Fruit fly (Drosophila melanogaster) whole organism, embryonic: ENCODE results near the gene Cdc50.
A peak's percentile ranks its signal among the peaks of the same experiment; 100 is the strongest.

Experiments used
- CG10431 ChIP-seq: fragments of 200-800 bp; sonication (Bioruptor generic); optimal IDR thresholded peaks from 3 replicates; lab custom pipeline; 2018; ENCODE audit warnings: missing biosample characterization, mild to moderate bottlenecking, missing genetic modification characterization
- CG10543 ChIP-seq: fragments of 200-800 bp; sonication (Bioruptor generic); optimal IDR thresholded peaks from 3 replicates; lab custom pipeline; 2017; ENCODE audit warnings: missing biosample characterization, mild to moderate bottlenecking, missing genetic modification characterization, moderate library complexity
- CG11093 ChIP-seq: fragments of 200-800 bp; sonication (Bioruptor generic); IDR thresholded peaks from 3 replicates; pipeline ENCODE4 v1.3.6; 2022; ENCODE audit warnings: missing biosample characterization, missing genetic modification characterization
- CG12659 ChIP-seq: fragments of 200-800 bp; sonication (Bioruptor generic); optimal IDR thresholded peaks from 3 replicates; lab custom pipeline; 2017; ENCODE audit warnings: mild to moderate bottlenecking, missing biosample characterization, missing genetic modification reagents, missing genetic modification characterization
- CG14710 ChIP-seq: fragments of 200-800 bp; sonication (Bioruptor generic); optimal IDR thresholded peaks from 3 replicates; lab custom pipeline; 2019; ENCODE audit warnings: missing biosample characterization, mild to moderate bottlenecking, missing genetic modification characterization, moderate library complexity
- CG1647 ChIP-seq: fragments of 200-800 bp; sonication (Bioruptor generic); optimal IDR thresholded peaks from 3 replicates; lab custom pipeline; 2016; ENCODE audit warnings: missing biosample characterization, missing genetic modification characterization
- CG16863 ChIP-seq: fragments of 200-800 bp; sonication (Bioruptor generic); optimal IDR thresholded peaks from 3 replicates; lab custom pipeline; 2016; ENCODE audit warnings: missing biosample characterization, missing genetic modification characterization
- CG17186 ChIP-seq: fragments of 200-800 bp; sonication (Bioruptor generic); optimal IDR thresholded peaks from 3 replicates; lab custom pipeline; 2017; ENCODE audit warnings: missing biosample characterization, missing genetic modification reagents, missing genetic modification characterization
- CG17328 ChIP-seq: fragments of 200-800 bp; sonication (Bioruptor generic); IDR thresholded peaks from 2 replicates; pipeline ENCODE4 v1.3.6; 2022; ENCODE audit warnings: missing biosample characterization, missing genetic modification characterization
- CG17361 ChIP-seq: fragments of 200-800 bp; sonication (Bioruptor generic); IDR thresholded peaks from 3 replicates; pipeline ENCODE4 v1.3.6; 2022; ENCODE audit warnings: missing biosample characterization, missing genetic modification characterization
- CG18011 ChIP-seq: fragments of 200-800 bp; sonication (Bioruptor generic); optimal IDR thresholded peaks from 2 replicates; lab custom pipeline; 2017; ENCODE audit warnings: missing biosample characterization, missing genetic modification characterization, mild to moderate bottlenecking, moderate library complexity, missing genotype
- CG3065 ChIP-seq: fragments of 200-800 bp; sonication (Bioruptor generic); optimal IDR thresholded peaks from 2 replicates; lab custom pipeline; 2016; ENCODE audit warnings: missing biosample characterization, missing genetic modification characterization
- CG31224 ChIP-seq: fragments of 200-800 bp; sonication (Bioruptor generic); IDR thresholded peaks from 2 replicates; pipeline ENCODE4 v1.3.6; 2022; ENCODE audit warnings: missing biosample characterization, missing genetic modification characterization
- CG31365 ChIP-seq: fragments of 200-800 bp; sonication (Bioruptor generic); optimal IDR thresholded peaks from 2 replicates; lab custom pipeline; 2018; ENCODE audit warnings: missing biosample characterization, mild to moderate bottlenecking, missing genetic modification characterization
- CG34376 ChIP-seq: fragments of 200-800 bp; sonication (Bioruptor generic); optimal IDR thresholded peaks from 2 replicates; lab custom pipeline; 2018; ENCODE audit warnings: missing biosample characterization, mild to moderate bottlenecking, missing genetic modification characterization
- CG4282 ChIP-seq: fragments of 200-800 bp; sonication (Bioruptor generic); optimal IDR thresholded peaks from 2 replicates; lab custom pipeline; 2016; ENCODE audit warnings: missing biosample characterization, missing genetic modification characterization
- CG6683 ChIP-seq: fragments of 200-800 bp; sonication (Bioruptor generic); optimal IDR thresholded peaks from 2 replicates; lab custom pipeline; 2017; ENCODE audit warnings: missing biosample characterization, mild to moderate bottlenecking, missing genetic modification characterization, missing genetic modification reagents
- CG7556 ChIP-seq: fragments of 200-800 bp; sonication (Bioruptor generic); optimal IDR thresholded peaks from 2 replicates; lab custom pipeline; 2017; ENCODE audit warnings: missing biosample characterization, mild to moderate bottlenecking, missing genetic modification characterization
- CG9437 ChIP-seq: fragments of 200-800 bp; sonication (Bioruptor generic); optimal IDR thresholded peaks from 2 replicates; lab custom pipeline; 2018; ENCODE audit warnings: missing biosample characterization, mild to moderate bottlenecking, missing genetic modification characterization
- CrebB ChIP-seq: fragments of 200-800 bp; sonication (Bioruptor generic); optimal IDR thresholded peaks from 3 replicates; lab custom pipeline; 2018; ENCODE audit warnings: missing biosample characterization, mild to moderate bottlenecking, missing genetic modification characterization
- D ChIP-seq, 2 experiments: fragments of 200-800 bp in 1 of 2; fragments of >200 bp in 1 of 2; sonication (Bioruptor generic) in 1 of 2; optimal IDR thresholded peaks; 2 replicates in 1 of 2; 3 replicates in 1 of 2; lab custom pipeline; 2017; ENCODE audit warnings: mild to moderate bottlenecking in 1 of 2, missing biosample characterization in 1 of 2, missing genetic modification characterization in 1 of 2, missing genetic modification reagents in 1 of 2
- Dfd ChIP-seq, 2 experiments: fragments of >200 bp; optimal IDR thresholded peaks; 2 replicates each; lab custom pipeline; 2017; ENCODE audit warnings: missing biosample characterization in 2 of 2, missing genetic modification characterization in 2 of 2
- Elba2 ChIP-seq: fragments of 200-800 bp; sonication (Bioruptor generic); optimal IDR thresholded peaks from 3 replicates; lab custom pipeline; 2016; ENCODE audit warnings: missing biosample characterization, missing genetic modification characterization
- HLH4C ChIP-seq: fragments of 200-800 bp; sonication (Bioruptor generic); IDR thresholded peaks from 3 replicates; pipeline ENCODE4 v1.3.6; 2022; ENCODE audit warnings: missing biosample characterization, missing genetic modification characterization; ENCODE audit not compliant: partially characterized antibody
- Hr51 ChIP-seq, 2 experiments: fragments of 200-800 bp; sonication (Bioruptor generic); optimal IDR thresholded peaks; 2 replicates in 1 of 2; 3 replicates in 1 of 2; lab custom pipeline; 2016 to 2018; ENCODE audit warnings: missing biosample characterization in 2 of 2, missing genetic modification characterization in 2 of 2, mild to moderate bottlenecking in 1 of 2, moderate library complexity in 1 of 2
- NfI ChIP-seq: fragments of 200-800 bp; sonication (Bioruptor generic); optimal IDR thresholded peaks from 3 replicates; lab custom pipeline; 2018; ENCODE audit warnings: missing biosample characterization, mild to moderate bottlenecking, missing genetic modification characterization, moderate library complexity
- Ravus ChIP-seq: fragments of 200-800 bp; sonication (Bioruptor generic); IDR thresholded peaks from 2 replicates; pipeline ENCODE4 v1.3.6; 2022; ENCODE audit warnings: missing biosample characterization, missing genetic modification characterization
- ab ChIP-seq: fragments of 200-800 bp; sonication (Bioruptor generic); optimal IDR thresholded peaks from 2 replicates; lab custom pipeline; 2016; ENCODE audit warnings: missing biosample characterization, missing genetic modification characterization
- ap ChIP-seq: fragments of 200-800 bp; sonication (Bioruptor generic); IDR thresholded peaks from 2 replicates; pipeline ENCODE4 v1.3.6; 2022; ENCODE audit warnings: missing biosample characterization, missing genetic modification characterization
- ash1 ChIP-seq: fragments of 200-800 bp; sonication (Bioruptor generic); optimal IDR thresholded peaks from 2 replicates; lab custom pipeline; 2018; ENCODE audit warnings: missing biosample characterization, mild to moderate bottlenecking, missing genetic modification characterization
- az2 ChIP-seq: fragments of 200-800 bp; sonication (Bioruptor generic); optimal IDR thresholded peaks from 3 replicates; lab custom pipeline; 2016; ENCODE audit warnings: missing biosample characterization, missing genetic modification characterization
- chm ChIP-seq: fragments of 200-800 bp; sonication (Bioruptor generic); IDR thresholded peaks from 2 replicates; pipeline ENCODE4 v1.3.6; 2022; ENCODE audit warnings: missing biosample characterization, missing genetic modification characterization
- ems ChIP-seq: fragments of 200-800 bp; sonication (Bioruptor generic); optimal IDR thresholded peaks from 3 replicates; lab custom pipeline; 2016; ENCODE audit warnings: missing biosample characterization, missing genetic modification characterization
- fru ChIP-seq: fragments of >200 bp; optimal IDR thresholded peaks from 2 replicates; lab custom pipeline; 2017
- fu2 ChIP-seq: fragments of 200-800 bp; sonication (Bioruptor generic); optimal IDR thresholded peaks from 2 replicates; lab custom pipeline; 2016; ENCODE audit warnings: missing biosample characterization, missing genetic modification characterization
- grau ChIP-seq: fragments of 200-800 bp; optimal IDR thresholded peaks from 3 replicates; lab custom pipeline; 2019; ENCODE audit warnings: missing biosample characterization, mild to moderate bottlenecking, missing genetic modification characterization, moderate library complexity
- gt ChIP-seq: fragments of 200-800 bp; sonication (Bioruptor generic); IDR thresholded peaks from 2 replicates; pipeline ENCODE4 v1.3.6; 2022; ENCODE audit warnings: missing biosample characterization, missing genetic modification characterization
- hbn ChIP-seq: fragments of 200-800 bp; sonication (Bioruptor generic); IDR thresholded peaks from 2 replicates; pipeline ENCODE4 v1.3.6; 2022; ENCODE audit warnings: missing biosample characterization, missing genetic modification characterization; ENCODE audit not compliant: partially characterized antibody
- hkb ChIP-seq, 2 experiments: fragments of 200-800 bp in 1 of 2; fragments of >200 bp in 1 of 2; sonication (Bioruptor generic) in 1 of 2; IDR thresholded peaks in 1 of 2; optimal IDR thresholded peaks in 1 of 2; 2 replicates each; pipeline versions ENCODE4 v1.3.6 to Lab custom; 2017 to 2022; ENCODE audit warnings: missing biosample characterization in 1 of 2, missing genetic modification characterization in 1 of 2
- hth ChIP-seq: fragments of >200 bp; optimal IDR thresholded peaks from 2 replicates; lab custom pipeline; 2017; ENCODE audit warnings: inconsistent platforms
- insv ChIP-seq, 2 experiments: fragments of 200-800 bp; sonication (Bioruptor generic); optimal IDR thresholded peaks; 3 replicates each; lab custom pipeline; 2016 to 2018; ENCODE audit warnings: missing biosample characterization in 2 of 2, missing genetic modification characterization in 2 of 2
- nerfin-2 ChIP-seq: fragments of 200-800 bp; sonication (Bioruptor generic); IDR thresholded peaks from 2 replicates; pipeline ENCODE4 v1.3.6; 2022; ENCODE audit warnings: missing biosample characterization, missing genetic modification characterization; ENCODE audit not compliant: partially characterized antibody
- nmo ChIP-seq: fragments of 200-800 bp; sonication (Bioruptor generic); optimal IDR thresholded peaks from 2 replicates; lab custom pipeline; 2018; ENCODE audit warnings: missing biosample characterization, mild to moderate bottlenecking, missing genetic modification characterization, moderate library complexity
- oc ChIP-seq: fragments of 200-800 bp; sonication (Bioruptor generic); optimal IDR thresholded peaks from 2 replicates; lab custom pipeline; 2018; ENCODE audit warnings: missing biosample characterization, mild to moderate bottlenecking, missing genetic modification characterization, moderate library complexity
- p53 ChIP-seq: fragments of 200-800 bp; sonication (Bioruptor generic); optimal IDR thresholded peaks from 2 replicates; lab custom pipeline; 2016; ENCODE audit warnings: missing biosample characterization, missing genetic modification characterization
- phol ChIP-seq: fragments of 200-800 bp; sonication (Bioruptor generic); optimal IDR thresholded peaks from 3 replicates; lab custom pipeline; 2018; ENCODE audit warnings: missing biosample characterization, mild to moderate bottlenecking, missing genetic modification characterization, moderate library complexity
- sens-2 ChIP-seq: fragments of 200-800 bp; sonication (Bioruptor generic); IDR thresholded peaks from 2 replicates; pipeline ENCODE4 v1.3.6; 2022; ENCODE audit warnings: missing biosample characterization, missing genetic modification characterization
- sug ChIP-seq: fragments of 200-800 bp; optimal IDR thresholded peaks from 2 replicates; lab custom pipeline; 2019; ENCODE audit warnings: missing biosample characterization, mild to moderate bottlenecking, missing genetic modification characterization, moderate library complexity
- trh ChIP-seq: fragments of 200-800 bp; sonication (Bioruptor generic); optimal IDR thresholded peaks from 2 replicates; lab custom pipeline; 2016; ENCODE audit warnings: missing biosample characterization, missing genetic modification characterization

Gene Cdc50

DNA sequence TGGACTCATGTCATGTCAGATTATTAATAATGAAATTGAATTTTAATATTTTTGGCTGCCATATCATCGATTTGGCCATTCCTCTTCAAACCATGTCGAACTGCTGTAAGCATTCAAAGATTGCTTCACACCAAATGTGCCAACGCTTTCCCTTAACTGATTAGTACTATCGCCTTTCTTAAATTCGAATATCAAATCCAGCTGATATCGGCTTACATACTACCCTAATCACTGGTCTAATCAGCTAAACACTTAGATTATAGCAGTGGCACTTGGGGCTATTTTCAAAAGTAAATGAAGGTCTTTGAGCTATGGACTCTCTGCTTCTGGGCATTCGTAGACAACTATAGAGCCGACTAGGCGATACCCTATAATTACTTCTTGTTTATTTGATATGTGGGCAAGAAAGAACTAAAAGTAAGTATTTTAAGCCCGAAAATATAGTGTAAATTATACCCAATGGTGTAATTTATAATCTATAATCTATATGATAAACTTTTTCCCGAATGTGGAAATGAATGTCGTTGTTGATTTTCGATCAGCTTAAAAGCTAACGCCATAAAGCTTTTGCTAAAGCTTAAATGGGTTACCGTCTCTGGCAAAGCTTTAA, 37.2 kb downstream of the Cdc50 start (continued):
- TF ChIP-seq ap (peak; percentile 62; the same call in 1 of the 2 replicates), hth (lab: Kevin White, UChicago) (no peak), CG17361 (GFP tag; lab: Robert Waterston, UW) (no peak; the same call in 2 of the 3 replicates), CG16863 (GFP tag; lab: Kevin White, UChicago) (peak; percentile 28), ash1 (no peak), grau (peak; percentile 84), CG14710 (peak; percentile 28), CG17186 (GFP tag; lab: Kevin White, UChicago) (no peak), CG7556 (GFP tag; lab: Kevin White, UChicago) (peak; percentile 83), CG31365 (tag; lab: Kevin White, UChicago) (peak; percentile 47), CG10543 (GFP tag; lab: Kevin White, UChicago) (peak; percentile 44), Dfd (GFP tag; optimal IDR thresholded peaks at IDR 0.05; lab: Kevin White, UChicago) (no peak), CG18011 (GFP tag; lab: Kevin White, UChicago) (peak; percentile 5), CG3065 (GFP tag; lab: Kevin White, UChicago) (no peak), CG11093 (GFP tag; lab: Robert Waterston, UW) (0 out of 3 replicates have a peak, but pooled peaks have one; percentile 22), CG34376 (peak; percentile 96), gt (GFP tag; lab: Robert Waterston, UW) (no peak), oc (tag; lab: Kevin White, UChicago) (peak; percentile 74), CG6683 (GFP tag; lab: Kevin White, UChicago) (peak; percentile 56), ems (peak; percentile 62), az2 (GFP tag; lab: Kevin White, UChicago) (peak; percentile 75), CG31224 (GFP tag; lab: Robert Waterston, UW) (0 out of 2 replicates have a peak, but pooled peaks have one; percentile 53), fu2 (peak; percentile 12), Hr51 (GFP tag; optimal IDR thresholded peaks at IDR 0.05; lab: Kevin White, UChicago) (peak in 1 of 2 experiments; percentile 90), CG17328 (GFP tag; lab: Robert Waterston, UW) (peak; percentile 71), Ravus (peak; percentile 42; the same call in 1 of the 2 replicates), p53 (GFP tag; lab: Kevin White, UChicago) (no peak), CG10431 (GFP tag; lab: Kevin White, UChicago) (no peak), HLH4C (no peak), CG9437 (GFP tag; lab: Kevin White, UChicago) (peak; percentile 55), CrebB (tag; lab: Kevin White, UChicago) (peak; percentile 76), nmo (GFP tag; lab: Kevin White, UChicago) (peak; percentile 72), Elba2 (no peak), ab (no peak), CG4282 (GFP tag; lab: Kevin White, UChicago) (no peak), sug (tag; lab: Kevin White, UChicago) (peak; percentile 70), CG1647 (peak; percentile 62), NfI (peak; percentile 71), D (optimal IDR thresholded peaks at IDR 0.05; lab: Kevin White, UChicago) (no peak), D (GFP tag; optimal IDR thresholded peaks at IDR 0.05; lab: Kevin White, UChicago) (peak; percentile 38), sens-2 (no peak), trh (peak; percentile 45), hkb (optimal IDR thresholded peaks at IDR 0.05; lab: Kevin White, UChicago) (no peak), hkb (GFP tag; IDR thresholded peaks at IDR 0.05; lab: Robert Waterston, UW) (peak; percentile 90), phol (peak; percentile 74), nerfin-2 (GFP tag; lab: Robert Waterston, UW) (no peak), hbn (GFP tag; lab: Robert Waterston, UW) (no peak), insv (GFP tag; optimal IDR thresholded peaks at IDR 0.05; lab: Kevin White, UChicago) (no peak), CG12659 (GFP tag; lab: Kevin White, UChicago) (peak; percentile 78), fru (no peak), chm (GFP tag; lab: Robert Waterston, UW) (peak; percentile 65; the same call in 1 of the 2 replicates)
